Fruit fly (Drosophila melanogaster) whole organism, embryonic: ENCODE data around the gene CG1999.

Experiments
- Aef1 ChIP-seq: fragments of 200-800 bp; sonication (Bioruptor generic); IDR thresholded peaks from 3 replicates; pipeline ENCODE4 v1.3.6; 2022; ENCODE audit warnings: missing biosample characterization, missing genetic modification characterization
- Bgb ChIP-seq: fragments of 200-800 bp; sonication (Bioruptor generic); IDR thresholded peaks from 2 replicates; pipeline ENCODE4 v1.3.6; 2022; ENCODE audit warnings: missing biosample characterization, missing genetic modification characterization; ENCODE audit not compliant: partially characterized antibody
- CG1024 ChIP-seq: fragments of 200-800 bp; sonication (Bioruptor generic); IDR thresholded peaks from 2 replicates; pipeline ENCODE4 v1.3.6; 2022; ENCODE audit warnings: missing biosample characterization, missing genetic modification characterization
- CG10366 ChIP-seq: fragments of 200-800 bp; sonication (Bioruptor generic); IDR thresholded peaks from 2 replicates; pipeline ENCODE4 v1.3.6; 2022; ENCODE audit warnings: missing biosample characterization, missing genetic modification characterization
- CG12391 ChIP-seq: fragments of 200-800 bp; sonication (Bioruptor generic); optimal IDR thresholded peaks from 3 replicates; lab custom pipeline; 2018; ENCODE audit warnings: missing biosample characterization, mild to moderate bottlenecking, missing genetic modification characterization, moderate library complexity
- CG13775 ChIP-seq: fragments of 200-800 bp; sonication (Bioruptor generic); optimal IDR thresholded peaks from 3 replicates; lab custom pipeline; 2017; ENCODE audit warnings: missing biosample characterization, mild to moderate bottlenecking, missing genetic modification characterization
- CG14050 ChIP-seq: fragments of 200-800 bp; sonication (Bioruptor generic); IDR thresholded peaks from 3 replicates; pipeline ENCODE4 v1.3.6; 2022; ENCODE audit warnings: missing biosample characterization, missing genetic modification characterization
- CG14860 ChIP-seq: fragments of 200-800 bp; sonication (Bioruptor generic); IDR thresholded peaks from 3 replicates; pipeline ENCODE4 v1.3.6; 2022; ENCODE audit warnings: missing biosample characterization, missing genetic modification characterization; ENCODE audit not compliant: partially characterized antibody
- CG18262 ChIP-seq: fragments of 200-800 bp; optimal IDR thresholded peaks from 3 replicates; lab custom pipeline; 2019; ENCODE audit warnings: missing biosample characterization, mild to moderate bottlenecking, missing genetic modification characterization, moderate library complexity
- CG18619 ChIP-seq: fragments of 200-800 bp; sonication (Bioruptor generic); optimal IDR thresholded peaks from 3 replicates; lab custom pipeline; 2017; ENCODE audit warnings: missing biosample characterization, mild to moderate bottlenecking, missing genetic modification characterization
- CG2678 ChIP-seq: fragments of 200-800 bp; sonication (Bioruptor generic); optimal IDR thresholded peaks from 3 replicates; lab custom pipeline; 2019; ENCODE audit warnings: missing biosample characterization, mild to moderate bottlenecking, missing genetic modification characterization, moderate library complexity
- CG32767 ChIP-seq: fragments of 200-800 bp; sonication (Bioruptor generic); IDR thresholded peaks from 2 replicates; pipeline ENCODE4 v1.3.6; 2022; ENCODE audit warnings: missing biosample characterization, missing genetic modification characterization
- CG32772 ChIP-seq: fragments of 200-800 bp; sonication (Bioruptor generic); IDR thresholded peaks from 2 replicates; pipeline ENCODE4 v1.3.6; 2022; ENCODE audit warnings: missing biosample characterization, missing genetic modification characterization
- CG33213 ChIP-seq: fragments of 200-800 bp; sonication (Bioruptor generic); optimal IDR thresholded peaks from 3 replicates; lab custom pipeline; 2016; ENCODE audit warnings: missing biosample characterization, missing genetic modification characterization
- CG4360 ChIP-seq: fragments of 200-800 bp; sonication (Bioruptor generic); IDR thresholded peaks from 2 replicates; pipeline ENCODE4 v1.3.6; 2022; ENCODE audit warnings: missing biosample characterization, missing genetic modification characterization
- CG7928 ChIP-seq: fragments of 200-800 bp; sonication (Bioruptor generic); optimal IDR thresholded peaks from 2 replicates; lab custom pipeline; 2017; ENCODE audit warnings: missing biosample characterization, mild to moderate bottlenecking, missing genetic modification characterization
- CG7963 ChIP-seq: fragments of 200-800 bp; sonication (Bioruptor generic); IDR thresholded peaks from 3 replicates; pipeline ENCODE4 v1.3.6; 2022; ENCODE audit warnings: missing biosample characterization, missing genetic modification characterization; ENCODE audit not compliant: partially characterized antibody
- CG8924 ChIP-seq: fragments of 200-800 bp; optimal IDR thresholded peaks from 3 replicates; lab custom pipeline; 2019; ENCODE audit warnings: missing biosample characterization, mild to moderate bottlenecking, missing genetic modification characterization, moderate library complexity
- CG9817 ChIP-seq: fragments of 200-800 bp; sonication (Bioruptor generic); optimal IDR thresholded peaks from 2 replicates; lab custom pipeline; 2018; ENCODE audit warnings: missing biosample characterization, mild to moderate bottlenecking, missing genetic modification characterization, moderate library complexity
- CG9932 ChIP-seq: fragments of 200-800 bp; sonication (Bioruptor generic); IDR thresholded peaks from 2 replicates; pipeline ENCODE4 v1.3.6; 2022; ENCODE audit warnings: missing biosample characterization, missing genetic modification characterization
- HLH4C ChIP-seq: fragments of 200-800 bp; sonication (Bioruptor generic); IDR thresholded peaks from 3 replicates; pipeline ENCODE4 v1.3.6; 2022; ENCODE audit warnings: missing biosample characterization, missing genetic modification characterization; ENCODE audit not compliant: partially characterized antibody
- Hmx ChIP-seq: fragments of 200-800 bp; sonication (Bioruptor generic); optimal IDR thresholded peaks from 2 replicates; lab custom pipeline; 2016; ENCODE audit warnings: missing biosample characterization, missing genetic modification characterization
- Hsf ChIP-seq: fragments of 200-800 bp; sonication (Bioruptor generic); optimal IDR thresholded peaks from 3 replicates; lab custom pipeline; 2016; ENCODE audit warnings: missing biosample characterization, missing genetic modification characterization
- Lhr ChIP-seq: fragments of 200-800 bp; sonication (Bioruptor generic); optimal IDR thresholded peaks from 3 replicates; lab custom pipeline; 2017; ENCODE audit warnings: mild to moderate bottlenecking, missing biosample characterization, missing genetic modification reagents, missing genetic modification characterization
- MBD-R2 ChIP-seq: fragments of 200-800 bp; sonication (Bioruptor generic); IDR thresholded peaks from 2 replicates; pipeline ENCODE4 v1.3.6; 2022; ENCODE audit warnings: missing biosample characterization, missing genetic modification characterization
- Meics ChIP-seq: fragments of 200-800 bp; sonication (Bioruptor generic); optimal IDR thresholded peaks from 2 replicates; lab custom pipeline; 2017; ENCODE audit warnings: missing biosample characterization, mild to moderate bottlenecking, missing genetic modification characterization
- Oli ChIP-seq: fragments of 200-800 bp; sonication (Bioruptor generic); optimal IDR thresholded peaks from 2 replicates; lab custom pipeline; 2018; ENCODE audit warnings: missing biosample characterization, mild to moderate bottlenecking, missing genetic modification characterization, moderate library complexity
- PHDP ChIP-seq: fragments of 200-800 bp; sonication (Bioruptor generic); optimal IDR thresholded peaks from 3 replicates; lab custom pipeline; 2018; ENCODE audit warnings: missing biosample characterization, mild to moderate bottlenecking, missing genetic modification characterization, moderate library complexity
- Rx ChIP-seq: fragments of 200-800 bp; sonication (Bioruptor generic); IDR thresholded peaks from 2 replicates; pipeline ENCODE4 v1.3.6; 2022; ENCODE audit warnings: missing biosample characterization, missing genetic modification characterization
- Sox102F ChIP-seq: fragments of 200-800 bp; sonication (Bioruptor generic); optimal IDR thresholded peaks from 2 replicates; lab custom pipeline; 2018; ENCODE audit warnings: missing biosample characterization, mild to moderate bottlenecking, missing genetic modification characterization, moderate library complexity
- Xbp1 ChIP-seq: fragments of 200-800 bp; sonication (Bioruptor generic); optimal IDR thresholded peaks from 3 replicates; lab custom pipeline; 2016; ENCODE audit warnings: missing biosample characterization, mild to moderate bottlenecking, missing genetic modification characterization
- ab ChIP-seq: fragments of 200-800 bp; sonication (Bioruptor generic); optimal IDR thresholded peaks from 2 replicates; lab custom pipeline; 2016; ENCODE audit warnings: missing biosample characterization, missing genetic modification characterization
- ewg ChIP-seq: fragments of 200-800 bp; sonication (Bioruptor generic); optimal IDR thresholded peaks from 3 replicates; lab custom pipeline; 2017; ENCODE audit warnings: mild to moderate bottlenecking, missing biosample characterization, missing genetic modification reagents, missing genetic modification characterization
- gce ChIP-seq: fragments of 200-800 bp; sonication (Bioruptor generic); IDR thresholded peaks from 3 replicates; pipeline ENCODE4 v1.3.6; 2022; ENCODE audit warnings: missing biosample characterization, missing genetic modification characterization
- grau ChIP-seq: fragments of 200-800 bp; optimal IDR thresholded peaks from 3 replicates; lab custom pipeline; 2019; ENCODE audit warnings: missing biosample characterization, mild to moderate bottlenecking, missing genetic modification characterization, moderate library complexity
- gsb-n ChIP-seq: fragments of 200-800 bp; sonication (Bioruptor generic); optimal IDR thresholded peaks from 3 replicates; lab custom pipeline; 2018; ENCODE audit warnings: missing biosample characterization, mild to moderate bottlenecking, missing genetic modification characterization
- her ChIP-seq: fragments of 200-800 bp; sonication (Bioruptor generic); optimal IDR thresholded peaks from 2 replicates; lab custom pipeline; 2016; ENCODE audit warnings: missing biosample characterization, missing genetic modification characterization
- ind ChIP-seq: fragments of 200-800 bp; sonication (Bioruptor generic); optimal IDR thresholded peaks from 3 replicates; lab custom pipeline; 2016; ENCODE audit warnings: missing biosample characterization, missing genetic modification characterization
- knrl ChIP-seq: fragments of 200-800 bp; sonication (Bioruptor generic); IDR thresholded peaks from 3 replicates; pipeline ENCODE4 v1.3.6; 2022; ENCODE audit warnings: missing biosample characterization, missing genetic modification characterization; ENCODE audit not compliant: partially characterized antibody
- lab ChIP-seq: fragments of 200-800 bp; sonication (Bioruptor generic); optimal IDR thresholded peaks from 3 replicates; lab custom pipeline; 2017; ENCODE audit warnings: missing biosample characterization, missing genetic modification characterization, mild to moderate bottlenecking, moderate library complexity, missing genetic modification reagents
- maf-S ChIP-seq: fragments of 200-800 bp; sonication (Bioruptor generic); optimal IDR thresholded peaks from 2 replicates; lab custom pipeline; 2016; ENCODE audit warnings: missing biosample characterization, missing genetic modification characterization
- sens ChIP-seq: fragments of 200-800 bp; sonication (Bioruptor generic); peaks from one replicate; lab custom pipeline; 2016; ENCODE audit warnings: missing biosample characterization, missing genetic modification characterization
- sens-2 ChIP-seq: fragments of 200-800 bp; sonication (Bioruptor generic); IDR thresholded peaks from 2 replicates; pipeline ENCODE4 v1.3.6; 2022; ENCODE audit warnings: missing biosample characterization, missing genetic modification characterization
- sqz ChIP-seq: fragments of 200-800 bp; sonication (Bioruptor generic); optimal IDR thresholded peaks from 3 replicates; lab custom pipeline; 2018; ENCODE audit warnings: missing biosample characterization, mild to moderate bottlenecking, missing genetic modification characterization
- tap ChIP-seq: fragments of 200-800 bp; optimal IDR thresholded peaks from 3 replicates; lab custom pipeline; 2019; ENCODE audit warnings: missing biosample characterization, mild to moderate bottlenecking, missing genetic modification characterization, moderate library complexity
- trem ChIP-seq: fragments of 200-800 bp; optimal IDR thresholded peaks from 3 replicates; lab custom pipeline; 2019; ENCODE audit warnings: missing biosample characterization, mild to moderate bottlenecking, missing genetic modification characterization, moderate library complexity
- unc-4 ChIP-seq: fragments of 200-800 bp; sonication (Bioruptor generic); IDR thresholded peaks from 2 replicates; pipeline ENCODE4 v1.3.6; 2022; ENCODE audit warnings: missing biosample characterization, missing genetic modification characterization; ENCODE audit not compliant: partially characterized antibody
- yki ChIP-seq: fragments of >200 bp; optimal IDR thresholded peaks from 3 replicates; lab custom pipeline; 2018

Gene CG1999

DNA sequence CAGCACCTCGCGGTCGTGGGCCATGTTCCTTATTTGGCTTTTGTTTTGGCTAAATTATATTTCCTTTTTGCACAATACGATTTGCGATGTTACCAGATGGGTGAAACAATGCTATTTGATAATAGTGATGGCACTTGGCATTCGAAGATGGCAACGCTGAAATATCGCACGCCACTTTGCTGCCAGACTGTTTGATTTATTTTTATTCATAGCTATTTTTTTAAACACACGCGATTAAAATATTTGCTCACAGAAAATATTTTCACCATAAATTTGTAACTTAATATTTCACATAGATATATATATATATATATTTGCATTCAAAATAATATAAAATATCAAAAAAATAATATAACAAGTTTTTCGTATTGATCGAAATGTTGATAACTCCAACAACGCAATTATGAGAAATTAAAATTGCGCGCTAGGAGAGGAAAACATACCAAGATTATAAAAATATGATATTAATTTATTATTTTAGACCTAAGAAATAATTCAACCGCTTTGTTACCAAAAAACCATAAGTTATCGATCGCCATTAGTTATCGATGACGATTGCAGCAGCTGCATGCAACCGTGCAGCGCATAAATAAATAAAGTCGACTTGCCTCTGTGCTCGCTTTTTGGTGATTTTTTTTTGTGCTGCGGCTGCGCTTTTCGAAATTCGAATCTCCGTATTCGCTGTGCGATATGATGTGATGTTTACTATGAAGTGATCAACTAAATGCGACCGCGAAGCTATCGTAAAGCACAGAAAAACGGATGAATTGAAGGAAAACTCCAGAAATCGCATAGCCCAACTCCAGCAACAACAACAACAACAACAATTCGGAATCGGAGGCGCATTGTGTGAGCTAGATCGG is 34.7 kb upstream of the CG1999 start, which contains the start of the genes Atg5 and Dok (continued):
- TF ChIP-seq Hsf (GFP tag; lab: Kevin White, UChicago) (no peak), grau (tag; lab: Kevin White, UChicago) (peak; percentile 23), Aef1 (0 out of 3 replicates have a peak, but pooled peaks have one; percentile 15), CG14050 (GFP tag; lab: Robert Waterston, UW) (no peak), CG4360 (GFP tag; lab: Robert Waterston, UW) (peak; percentile 95), CG18619 (GFP tag; lab: Kevin White, UChicago) (no peak), Meics (GFP tag; lab: Kevin White, UChicago) (peak; percentile 2), CG13775 (GFP tag; lab: Kevin White, UChicago) (peak; percentile 56), lab (GFP tag; lab: Kevin White, UChicago) (peak; percentile 31), CG7928 (no peak), Oli (tag; lab: Kevin White, UChicago) (no peak), CG7963 (peak; percentile 42; the same call in 2 of the 3 replicates), gsb-n (no peak), CG32772 (GFP tag; lab: Robert Waterston, UW) (0 out of 2 replicates have a peak, but pooled peaks have one; percentile 16), Bgb (peak; percentile 67), sens (GFP tag; lab: Kevin White, UChicago) (peak; percentile 26), her (peak; percentile 70), ewg (GFP tag; lab: Kevin White, UChicago) (peak; percentile 14), sens-2 (GFP tag; lab: Robert Waterston, UW) (no peak), Xbp1 (GFP tag; lab: Kevin White, UChicago) (peak; percentile 55), Lhr (peak; percentile 61), CG12391 (tag; lab: Kevin White, UChicago) (peak; percentile 68), HLH4C (GFP tag; lab: Robert Waterston, UW) (peak; percentile 64), unc-4 (GFP tag; lab: Robert Waterston, UW) (peak; percentile 62), sqz (GFP tag; lab: Kevin White, UChicago) (peak; percentile 24), ab (GFP tag; lab: Kevin White, UChicago) (no peak), maf-S (GFP tag; lab: Kevin White, UChicago) (no peak), CG1024 (GFP tag; lab: Robert Waterston, UW) (0 out of 2 replicates have a peak, but pooled peaks have one; percentile 18), tap (tag; lab: Kevin White, UChicago) (no peak), CG18262 (tag; lab: Kevin White, UChicago) (peak; percentile 18), PHDP (no peak), CG9932 (peak; percentile 70), CG10366 (GFP tag; lab: Robert Waterston, UW) (peak; percentile 14; the same call in 1 of the 2 replicates), CG9817 (tag; lab: Kevin White, UChicago) (peak; percentile 43), Sox102F (peak; percentile 36), CG8924 (tag; lab: Kevin White, UChicago) (peak; percentile 25), trem (tag; lab: Kevin White, UChicago) (peak; percentile 54), CG2678 (tag; lab: Kevin White, UChicago) (peak; percentile 20), gce (GFP tag; lab: Robert Waterston, UW) (no peak), CG33213 (GFP tag; lab: Kevin White, UChicago) (peak; percentile 29), knrl (peak; percentile 69), Rx (GFP tag; lab: Robert Waterston, UW) (no peak), CG14860 (0 out of 3 replicates have a peak, but pooled peaks have one; percentile 53), Hmx (GFP tag; lab: Kevin White, UChicago) (no peak), CG32767 (no peak), yki (lab: Kevin White, UChicago) (no peak), MBD-R2 (peak; percentile 63), ind (GFP tag; lab: Kevin White, UChicago) (peak; percentile 34)
